Worm (Caenorhabditis elegans) whole organism, mixed stage, embryonic: ENCODE measurements around the gene C28G1.10.

ENCODE experiments used
- M03D4.4 ChIP-seq: sonication (generic microtip); optimal IDR thresholded peaks from 2 replicates; lab custom pipeline; 2017; ENCODE audit warnings: mild to moderate bottlenecking, missing genetic modification characterization, missing compliant biosample characterization
- bed-3 ChIP-seq: fragments of 200-800 bp; sonication (Bioruptor generic); optimal IDR thresholded peaks from 3 replicates; lab custom pipeline; 2018; ENCODE audit warnings: mild to moderate bottlenecking, missing genetic modification characterization, moderate library complexity, missing compliant biosample characterization
- blmp-1 ChIP-seq: fragments of 150-350 bp; optimal IDR thresholded peaks from 2 replicates; lab custom pipeline; 2014; ENCODE audit warnings: missing biosample characterization, missing genetic modification characterization
- ceh-39 ChIP-seq: fragments of 150-350 bp; optimal IDR thresholded peaks from 2 replicates; lab custom pipeline; 2014; ENCODE audit warnings: missing biosample characterization, missing genetic modification characterization
- ceh-43 ChIP-seq: fragments of 200-800 bp; sonication (Bioruptor generic); optimal IDR thresholded peaks from 2 replicates; lab custom pipeline; 2018; ENCODE audit warnings: mild to moderate bottlenecking, missing genetic modification characterization, moderate library complexity, missing compliant biosample characterization
- ceh-83 ChIP-seq: fragments of 200-800 bp; sonication (Bioruptor generic); optimal IDR thresholded peaks from 2 replicates; lab custom pipeline; 2018; ENCODE audit warnings: mild to moderate bottlenecking, missing genetic modification characterization, missing compliant biosample characterization
- ces-1 ChIP-seq: fragments of 150-350 bp; optimal IDR thresholded peaks from 2 replicates; lab custom pipeline; 2014; ENCODE audit warnings: missing biosample characterization, missing genetic modification reagents, missing genetic modification characterization
- cnd-1 ChIP-seq: fragments of 200-800 bp; sonication (Bioruptor generic); optimal IDR thresholded peaks from 2 replicates; lab custom pipeline; 2018; ENCODE audit warnings: mild to moderate bottlenecking, missing genetic modification characterization, missing compliant biosample characterization
- drap-1 ChIP-seq: fragments of 200-800 bp; sonication (Bioruptor generic); optimal IDR thresholded peaks from 3 replicates; lab custom pipeline; 2018; ENCODE audit warnings: mild to moderate bottlenecking, missing genetic modification characterization, missing compliant biosample characterization
- elt-1 ChIP-seq: sonication (generic microtip); optimal IDR thresholded peaks from 2 replicates; lab custom pipeline; 2017; ENCODE audit warnings: missing genetic modification characterization, mild to moderate bottlenecking, missing compliant biosample characterization, antibody characterized with exemption, moderate library complexity, borderline replicate concordance; ENCODE audit not compliant: insufficient read depth
- elt-3 ChIP-seq: fragments of 150-350 bp; optimal IDR thresholded peaks from 2 replicates; lab custom pipeline; 2014; ENCODE audit warnings: missing biosample characterization, missing genetic modification characterization
- flh-1 ChIP-seq: fragments of 200-800 bp; sonication (Bioruptor generic); optimal IDR thresholded peaks from 2 replicates; lab custom pipeline; 2018; ENCODE audit warnings: mild to moderate bottlenecking, missing genetic modification characterization, moderate library complexity, missing compliant biosample characterization
- ham-2 ChIP-seq: fragments of 200-800 bp; sonication (Bioruptor generic); optimal IDR thresholded peaks from 2 replicates; lab custom pipeline; 2018; ENCODE audit warnings: mild to moderate bottlenecking, missing genetic modification characterization, missing compliant biosample characterization
- hlh-1 ChIP-seq: fragments of 150-350 bp; optimal IDR thresholded peaks from 2 replicates; lab custom pipeline; 2014; ENCODE audit warnings: missing biosample characterization, missing genetic modification reagents, missing genetic modification characterization
- lin-13 ChIP-seq: fragments of 150-350 bp; optimal IDR thresholded peaks from 2 replicates; lab custom pipeline; 2014; ENCODE audit warnings: missing biosample characterization, missing genetic modification characterization
- lin-32 ChIP-seq: fragments of 200-800 bp; sonication (Bioruptor generic); optimal IDR thresholded peaks from 2 replicates; lab custom pipeline; 2018; ENCODE audit warnings: mild to moderate bottlenecking, missing genetic modification characterization, missing compliant biosample characterization
- lsy-2 ChIP-seq: fragments of 150-350 bp; optimal IDR thresholded peaks from 2 replicates; lab custom pipeline; 2014; ENCODE audit warnings: missing biosample characterization, missing genetic modification characterization
- mep-1 ChIP-seq: fragments of 150-350 bp; optimal IDR thresholded peaks from 2 replicates; lab custom pipeline; 2017; ENCODE audit warnings: missing biosample characterization, missing genetic modification reagents, missing genetic modification characterization, inconsistent platforms
- mls-2 ChIP-seq: sonication (generic microtip); optimal IDR thresholded peaks from 2 replicates; lab custom pipeline; 2016; ENCODE audit warnings: mild to moderate bottlenecking, missing genetic modification characterization, moderate library complexity, missing compliant biosample characterization
- nhr-12 ChIP-seq: fragments of 150-350 bp; optimal IDR thresholded peaks from 2 replicates; lab custom pipeline; 2014; ENCODE audit warnings: missing biosample characterization, missing genetic modification characterization
- nhr-2 ChIP-seq: fragments of 150-350 bp; optimal IDR thresholded peaks from 2 replicates; lab custom pipeline; 2014; ENCODE audit warnings: missing biosample characterization, missing genetic modification characterization
- nhr-237 ChIP-seq: fragments of 150-350 bp; optimal IDR thresholded peaks from 2 replicates; lab custom pipeline; 2014; ENCODE audit warnings: missing biosample characterization, missing genetic modification characterization
- nhr-28 ChIP-seq: fragments of 150-350 bp; optimal IDR thresholded peaks from 2 replicates; lab custom pipeline; 2014; ENCODE audit warnings: missing biosample characterization, missing genetic modification characterization
- nhr-76 ChIP-seq: sonication (generic microtip); optimal IDR thresholded peaks from 2 replicates; lab custom pipeline; 2017; ENCODE audit warnings: missing biosample characterization, missing genetic modification characterization
- pha-4 ChIP-seq: fragments of 150-350 bp; optimal IDR thresholded peaks from 2 replicates; lab custom pipeline; 2018; ENCODE audit warnings: missing biosample characterization, missing genetic modification reagents, missing genetic modification characterization
- sem-2 ChIP-seq: fragments of 200-800 bp; sonication (Bioruptor generic); optimal IDR thresholded peaks from 2 replicates; lab custom pipeline; 2018; ENCODE audit warnings: mild to moderate bottlenecking, missing genetic modification characterization, missing compliant biosample characterization
- snpc-4 ChIP-seq: fragments of 150-350 bp; optimal IDR thresholded peaks from 2 replicates; lab custom pipeline; 2014; ENCODE audit warnings: missing biosample characterization, missing genetic modification characterization
- sptf-1 ChIP-seq: sonication (generic microtip); optimal IDR thresholded peaks from 2 replicates; lab custom pipeline; 2017; ENCODE audit warnings: mild to moderate bottlenecking, missing genetic modification characterization, moderate library complexity, missing compliant biosample characterization
- tbx-8 ChIP-seq: fragments of 200-800 bp; sonication (Bioruptor generic); optimal IDR thresholded peaks from 2 replicates; lab custom pipeline; 2018; ENCODE audit warnings: mild to moderate bottlenecking, missing genetic modification characterization, moderate library complexity, missing compliant biosample characterization
- unc-120 ChIP-seq: sonication (generic microtip); optimal IDR thresholded peaks from 2 replicates; lab custom pipeline; 2017; ENCODE audit warnings: missing genetic modification characterization, missing compliant biosample characterization; ENCODE audit not compliant: poor library complexity, severe bottlenecking
- unc-39 ChIP-seq: fragments of 150-350 bp; optimal IDR thresholded peaks from 2 replicates; lab custom pipeline; 2014; ENCODE audit warnings: missing biosample characterization, missing genetic modification characterization
- unc-62 ChIP-seq: fragments of 150-350 bp; optimal IDR thresholded peaks from 2 replicates; lab custom pipeline; 2014; ENCODE audit warnings: missing biosample characterization, missing genetic modification reagents, missing genetic modification characterization
- zip-8 ChIP-seq: fragments of 150-350 bp; optimal IDR thresholded peaks from 2 replicates; lab custom pipeline; 2014; ENCODE audit warnings: missing biosample characterization, missing genetic modification characterization
- ztf-11 ChIP-seq: fragments of 150-350 bp; optimal IDR thresholded peaks from 2 replicates; lab custom pipeline; 2014; ENCODE audit warnings: missing biosample characterization, missing genetic modification characterization

C28G1.10 gene

DNA sequence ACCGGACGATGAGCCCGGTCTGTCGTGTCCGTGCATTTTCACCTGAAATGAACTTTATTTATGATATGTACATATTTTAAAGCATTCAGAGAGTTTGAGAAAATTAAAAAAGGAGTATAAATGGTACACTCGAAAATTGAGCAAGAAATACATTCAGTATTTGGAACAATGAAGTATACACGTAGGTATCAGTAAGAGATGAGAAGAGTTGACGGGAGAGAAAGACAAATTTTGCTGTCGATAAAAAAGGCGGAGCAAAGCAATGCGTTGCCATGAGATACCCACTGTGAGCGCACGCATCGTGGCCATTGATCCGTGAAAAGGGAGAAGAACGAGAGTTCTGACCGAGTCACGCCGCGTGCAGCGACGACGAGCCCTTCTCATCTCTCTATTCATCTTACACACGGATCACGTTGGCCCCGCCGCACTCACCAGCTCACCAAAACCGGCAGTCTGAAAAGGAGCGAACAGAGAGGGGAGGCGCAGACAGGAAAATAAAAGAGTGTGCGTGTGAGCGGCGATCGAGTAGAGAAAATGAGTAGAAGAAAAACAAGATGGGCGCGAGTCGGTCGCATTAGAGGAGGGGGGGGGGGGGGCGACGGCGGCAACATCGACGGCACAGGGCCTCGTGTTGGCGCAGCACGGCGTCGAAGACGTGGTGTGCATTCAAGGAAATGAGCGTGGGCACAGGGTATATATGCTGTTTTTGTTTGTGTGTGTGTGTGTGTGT, 40.7 kb upstream of the C28G1.10 start, which contains the start of gene R04E5.8:
Gene R04E5.8 (minus strand): TSS at position 51 of the 730 bp plus-strand sequence.
- no peak for TF ChIP-seq nhr-76 (tag; lab: Kevin White, UChicago)
- no peak for TF ChIP-seq sptf-1 (tag; lab: Kevin White, UChicago)
- TF ChIP-seq unc-120: peak; percentile 48
- no peak for TF ChIP-seq blmp-1 (tag; lab: Kevin White, UChicago)

DNA sequence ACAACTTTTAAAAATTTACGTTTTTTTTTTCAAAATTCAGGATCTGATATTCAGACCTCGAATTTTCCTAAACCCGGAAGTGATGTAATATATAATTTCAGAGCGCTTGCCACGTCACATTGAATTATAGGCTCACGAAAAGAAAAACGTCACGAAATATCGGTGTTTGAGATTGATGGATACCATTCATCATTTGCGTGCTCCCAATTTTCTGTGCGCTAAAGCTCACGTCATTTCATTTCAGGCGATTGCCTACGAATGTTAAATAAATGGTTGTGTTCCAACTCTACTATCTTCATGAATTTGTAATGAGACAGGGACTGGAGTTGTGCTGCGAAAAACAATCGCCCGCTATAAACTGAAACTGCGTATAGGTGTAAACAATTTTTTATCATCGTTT, 38.2 kb upstream of the C28G1.10 start:
- TF ChIP-seq mep-1 (no peak), mls-2 (tag; lab: Kevin White, UChicago) (no peak), elt-3 (tag; lab: Kevin White, UChicago) (no peak), ceh-39 (tag; lab: Kevin White, UChicago) (no peak), unc-120 (no peak), sem-2 (no peak), nhr-2 (tag; lab: Kevin White, UChicago) (no peak), lsy-2 (tag; lab: Kevin White, UChicago) (no peak), nhr-76 (tag; lab: Kevin White, UChicago) (no peak), unc-62 (no peak)
- TF ChIP-seq, all 35 proteins: peak for 0

DNA sequence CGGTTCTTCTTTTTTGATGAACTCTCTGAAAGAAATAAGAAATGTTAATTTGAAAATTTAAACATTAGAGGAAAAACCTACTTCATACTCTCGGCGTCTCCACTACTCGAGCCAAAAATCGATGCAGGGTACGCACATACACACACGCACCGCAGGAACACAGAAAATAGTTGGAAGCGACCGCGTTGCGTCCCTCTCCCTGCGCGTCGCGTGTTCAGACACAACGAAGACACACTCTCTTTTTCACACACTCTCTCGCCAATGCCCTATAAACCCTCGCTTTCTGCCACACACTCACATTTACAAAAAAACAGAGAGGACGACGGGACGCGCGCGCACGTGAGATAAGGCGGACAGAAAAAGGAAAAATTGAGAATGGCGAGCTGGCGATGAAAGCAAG, 36.0 kb upstream of the C28G1.10 start, which contains the start of gene R04E5.9:
Gene R04E5.9 (minus strand): TSS at position 235 of the 400 bp plus-strand sequence.
- TF ChIP-seq ces-1 (GFP tag; lab: Kevin White, UChicago) (peak; percentile 56), ceh-83 (GFP tag; lab: Kevin White, UChicago) (peak; percentile 29), ceh-39 (tag; lab: Kevin White, UChicago) (peak; percentile 66), ceh-43 (GFP tag; lab: Kevin White, UChicago) (no peak), nhr-12 (tag; lab: Kevin White, UChicago) (no peak), unc-39 (tag; lab: Kevin White, UChicago) (no peak), blmp-1 (tag; lab: Kevin White, UChicago) (no peak), ztf-11 (tag; lab: Kevin White, UChicago) (no peak), mep-1 (peak; percentile 56), zip-8 (tag; lab: Kevin White, UChicago) (no peak), lin-32 (no peak), hlh-1 (tag; lab: Kevin White, UChicago) (peak; percentile 50), snpc-4 (tag; lab: Kevin White, UChicago) (no peak), lin-13 (tag; lab: Kevin White, UChicago) (peak; percentile 30), elt-3 (tag; lab: Kevin White, UChicago) (no peak), sptf-1 (tag; lab: Kevin White, UChicago) (peak; percentile 76), ham-2 (GFP tag; lab: Kevin White, UChicago) (peak; percentile 1), M03D4.4 (tag; lab: Kevin White, UChicago) (peak; percentile 29), unc-120 (peak; percentile 69), cnd-1 (tag; lab: Kevin White, UChicago) (peak; percentile 54), sem-2 (no peak), pha-4 (tag; lab: Kevin White, UChicago) (peak; percentile 75), elt-1 (tag; lab: Kevin White, UChicago) (no peak), nhr-237 (peak; percentile 64), lsy-2 (tag; lab: Kevin White, UChicago) (peak; percentile 26), unc-62 (peak; percentile 48), drap-1 (GFP tag; lab: Kevin White, UChicago) (peak; percentile 20), flh-1 (GFP tag; lab: Kevin White, UChicago) (no peak)

- TF ChIP-seq lsy-2 (tag; lab: Kevin White, UChicago): no peak
- no peak for TF ChIP-seq ham-2 (GFP tag; lab: Kevin White, UChicago)
- no peak for TF ChIP-seq tbx-8 (GFP tag; lab: Kevin White, UChicago)
- no peak for TF ChIP-seq unc-39 (tag; lab: Kevin White, UChicago)
- TF ChIP-seq M03D4.4 (tag; lab: Kevin White, UChicago): no peak
- no peak for TF ChIP-seq nhr-76 (tag; lab: Kevin White, UChicago)
- no peak for TF ChIP-seq hlh-1 (tag; lab: Kevin White, UChicago)
- TF ChIP-seq drap-1 (GFP tag; lab: Kevin White, UChicago): no peak
- TF ChIP-seq nhr-28: no peak
- no peak for TF ChIP-seq lin-13 (tag; lab: Kevin White, UChicago)
- no peak for TF ChIP-seq bed-3 (GFP tag; lab: Kevin White, UChicago)
- no peak for TF ChIP-seq cnd-1 (tag; lab: Kevin White, UChicago)
- TF ChIP-seq snpc-4 (tag; lab: Kevin White, UChicago): no peak
- TF ChIP-seq ceh-39 (tag; lab: Kevin White, UChicago): no peak
- no peak for TF ChIP-seq zip-8 (tag; lab: Kevin White, UChicago)
- no peak for TF ChIP-seq nhr-2 (tag; lab: Kevin White, UChicago)
- no peak for TF ChIP-seq ztf-11 (tag; lab: Kevin White, UChicago)
- no peak for TF ChIP-seq elt-1 (tag; lab: Kevin White, UChicago)
These were observed 35.0 kb upstream of the C28G1.10 start, which contains the start of gene cnnm-2 for ce11 chrX:8811916-8812315. Gene cnnm-2, plus strand, starts transcription at chrX:8812105.
